Fruit fly (Drosophila melanogaster) whole organism, embryonic: ENCODE data around the gene CG5390.

ENCODE experiments used
- Awh ChIP-seq: fragments of 200-800 bp; sonication (Bioruptor generic); IDR thresholded peaks from 2 replicates; pipeline ENCODE4, ENCODE4 v1.3.6; 2022; ENCODE audit warnings: missing biosample characterization, missing genetic modification characterization
- CG11695 ChIP-seq: fragments of 200-800 bp; sonication (Bioruptor generic); IDR thresholded peaks from 3 replicates; pipeline ENCODE4 v1.3.6; 2022; ENCODE audit warnings: missing biosample characterization, missing genetic modification characterization
- CG1233 ChIP-seq: fragments of 200-800 bp; sonication (Bioruptor generic); optimal IDR thresholded peaks from 4 replicates; lab custom pipeline; 2018; ENCODE audit warnings: missing biosample characterization, mild to moderate bottlenecking, missing genetic modification characterization
- CG14014 ChIP-seq: fragments of 200-800 bp; sonication (Bioruptor generic); IDR thresholded peaks from 2 replicates; pipeline ENCODE4 v1.3.6; 2022; ENCODE audit warnings: missing biosample characterization, missing genetic modification characterization
- CG15601 ChIP-seq: fragments of 200-800 bp; sonication (Bioruptor generic); optimal IDR thresholded peaks from 3 replicates; lab custom pipeline; 2019; ENCODE audit warnings: missing biosample characterization, mild to moderate bottlenecking, missing genetic modification characterization, moderate library complexity
- CG17186 ChIP-seq: fragments of 200-800 bp; sonication (Bioruptor generic); optimal IDR thresholded peaks from 3 replicates; lab custom pipeline; 2017; ENCODE audit warnings: missing biosample characterization, missing genetic modification reagents, missing genetic modification characterization
- CG17328 ChIP-seq: fragments of 200-800 bp; sonication (Bioruptor generic); IDR thresholded peaks from 2 replicates; pipeline ENCODE4 v1.3.6; 2022; ENCODE audit warnings: missing biosample characterization, missing genetic modification characterization
- CG17912 ChIP-seq: fragments of 200-800 bp; sonication (Bioruptor generic); optimal IDR thresholded peaks from 2 replicates; lab custom pipeline; 2018; ENCODE audit warnings: missing biosample characterization, mild to moderate bottlenecking, missing genetic modification characterization
- CG18011 ChIP-seq: fragments of 200-800 bp; sonication (Bioruptor generic); optimal IDR thresholded peaks from 2 replicates; lab custom pipeline; 2017; ENCODE audit warnings: missing biosample characterization, missing genetic modification characterization, mild to moderate bottlenecking, moderate library complexity, missing genotype
- CG18476 ChIP-seq: fragments of 200-800 bp; sonication (Bioruptor generic); optimal IDR thresholded peaks from 2 replicates; lab custom pipeline; 2016; ENCODE audit warnings: missing biosample characterization, mild to moderate bottlenecking, missing genetic modification characterization
- CG2712 ChIP-seq: fragments of 200-800 bp; optimal IDR thresholded peaks from 3 replicates; lab custom pipeline; 2019; ENCODE audit warnings: missing biosample characterization, mild to moderate bottlenecking, missing genetic modification characterization, moderate library complexity
- CG31224 ChIP-seq: fragments of 200-800 bp; sonication (Bioruptor generic); IDR thresholded peaks from 2 replicates; pipeline ENCODE4 v1.3.6; 2022; ENCODE audit warnings: missing biosample characterization, missing genetic modification characterization
- CG31441 ChIP-seq: fragments of 200-800 bp; sonication (Bioruptor generic); IDR thresholded peaks from 2 replicates; pipeline ENCODE4 v1.3.6; 2022; ENCODE audit warnings: missing biosample characterization, missing genetic modification characterization
- CG32772 ChIP-seq: fragments of 200-800 bp; sonication (Bioruptor generic); IDR thresholded peaks from 2 replicates; pipeline ENCODE4 v1.3.6; 2022; ENCODE audit warnings: missing biosample characterization, missing genetic modification characterization
- CG4282 ChIP-seq: fragments of 200-800 bp; sonication (Bioruptor generic); optimal IDR thresholded peaks from 2 replicates; lab custom pipeline; 2016; ENCODE audit warnings: missing biosample characterization, missing genetic modification characterization
- CG5953 ChIP-seq: fragments of 200-800 bp; sonication (Bioruptor generic); IDR thresholded peaks from 2 replicates; pipeline ENCODE4 v1.3.6; 2022; ENCODE audit warnings: missing biosample characterization, missing genetic modification characterization
- CG6689 ChIP-seq: fragments of 200-800 bp; sonication (Bioruptor generic); IDR thresholded peaks from 2 replicates; pipeline ENCODE4 v1.3.6; 2022; ENCODE audit warnings: missing biosample characterization, missing genetic modification characterization
- CG8089 ChIP-seq: fragments of 200-800 bp; sonication (Bioruptor generic); optimal IDR thresholded peaks from 3 replicates; lab custom pipeline; 2016; ENCODE audit warnings: missing biosample characterization, missing genetic modification characterization
- CG8388 ChIP-seq: fragments of 200-800 bp; sonication (Bioruptor generic); optimal IDR thresholded peaks from 2 replicates; lab custom pipeline; 2019; ENCODE audit warnings: missing biosample characterization, mild to moderate bottlenecking, missing genetic modification characterization, moderate library complexity
- CG9817 ChIP-seq: fragments of 200-800 bp; sonication (Bioruptor generic); optimal IDR thresholded peaks from 2 replicates; lab custom pipeline; 2018; ENCODE audit warnings: missing biosample characterization, mild to moderate bottlenecking, missing genetic modification characterization, moderate library complexity
- CG9876 ChIP-seq: fragments of 200-800 bp; sonication (Bioruptor generic); optimal IDR thresholded peaks from 2 replicates; lab custom pipeline; 2016; ENCODE audit warnings: missing biosample characterization, missing genetic modification characterization
- Dad ChIP-seq: fragments of 200-800 bp; sonication (Bioruptor generic); optimal IDR thresholded peaks from 3 replicates; lab custom pipeline; 2016; ENCODE audit warnings: missing biosample characterization, missing genetic modification characterization
- Dp ChIP-seq: fragments of 200-800 bp; sonication (Bioruptor generic); optimal IDR thresholded peaks from 2 replicates; lab custom pipeline; 2018; ENCODE audit warnings: missing biosample characterization, mild to moderate bottlenecking, missing genetic modification characterization, moderate library complexity
- MESR4 ChIP-seq: fragments of 200-800 bp; sonication (Bioruptor generic); optimal IDR thresholded peaks from 2 replicates; lab custom pipeline; 2018; ENCODE audit warnings: missing biosample characterization, mild to moderate bottlenecking, missing genetic modification characterization, moderate library complexity
- Nf-YC ChIP-seq: fragments of 200-800 bp; optimal IDR thresholded peaks from 3 replicates; lab custom pipeline; 2019; ENCODE audit warnings: missing biosample characterization, mild to moderate bottlenecking, missing genetic modification characterization, moderate library complexity
- PHDP ChIP-seq: fragments of 200-800 bp; sonication (Bioruptor generic); optimal IDR thresholded peaks from 3 replicates; lab custom pipeline; 2018; ENCODE audit warnings: missing biosample characterization, mild to moderate bottlenecking, missing genetic modification characterization, moderate library complexity
- Ravus ChIP-seq: fragments of 200-800 bp; sonication (Bioruptor generic); IDR thresholded peaks from 2 replicates; pipeline ENCODE4 v1.3.6; 2022; ENCODE audit warnings: missing biosample characterization, missing genetic modification characterization
- Sox102F ChIP-seq: fragments of 200-800 bp; sonication (Bioruptor generic); optimal IDR thresholded peaks from 2 replicates; lab custom pipeline; 2018; ENCODE audit warnings: missing biosample characterization, mild to moderate bottlenecking, missing genetic modification characterization, moderate library complexity
- Sry-β ChIP-seq: fragments of 200-800 bp; sonication (Bioruptor generic); optimal IDR thresholded peaks from 2 replicates; lab custom pipeline; 2018; ENCODE audit warnings: missing biosample characterization, mild to moderate bottlenecking, missing genetic modification characterization, moderate library complexity
- Taf1 ChIP-seq: fragments of 200-800 bp; sonication (Bioruptor generic); IDR thresholded peaks from 2 replicates; pipeline ENCODE4 v1.3.6; 2022; ENCODE audit warnings: missing biosample characterization, missing genetic modification characterization
- Tbp ChIP-seq: fragments of >200 bp; optimal IDR thresholded peaks from 2 replicates; lab custom pipeline; 2018; ENCODE audit warnings: missing biosample characterization, missing genetic modification characterization
- ac ChIP-seq: fragments of 200-800 bp; sonication (Bioruptor generic); optimal IDR thresholded peaks from 3 replicates; lab custom pipeline; 2017; ENCODE audit warnings: missing biosample characterization, mild to moderate bottlenecking, missing genetic modification characterization
- ara ChIP-seq: fragments of 200-800 bp; sonication (Bioruptor generic); IDR thresholded peaks from 2 replicates; pipeline ENCODE4 v1.3.6; 2022; ENCODE audit warnings: missing biosample characterization, missing genetic modification characterization
- ash1 ChIP-seq: fragments of 200-800 bp; sonication (Bioruptor generic); optimal IDR thresholded peaks from 2 replicates; lab custom pipeline; 2018; ENCODE audit warnings: missing biosample characterization, mild to moderate bottlenecking, missing genetic modification characterization
- bbx ChIP-seq: fragments of 200-800 bp; sonication (Bioruptor generic); IDR thresholded peaks from 2 replicates; pipeline ENCODE4 v1.3.6; 2022; ENCODE audit warnings: missing biosample characterization, missing genetic modification characterization; ENCODE audit not compliant: partially characterized antibody
- corto ChIP-seq: fragments of 200-800 bp; sonication (Bioruptor generic); optimal IDR thresholded peaks from 2 replicates; lab custom pipeline; 2016; ENCODE audit warnings: missing biosample characterization, mild to moderate bottlenecking, missing genetic modification characterization, moderate library complexity
- dati ChIP-seq: fragments of 200-800 bp; sonication (Bioruptor generic); IDR thresholded peaks from 2 replicates; pipeline ENCODE4 v1.3.6; 2022; ENCODE audit warnings: missing biosample characterization, missing genetic modification characterization
- dmrt11E ChIP-seq: fragments of 200-800 bp; sonication (Bioruptor generic); optimal IDR thresholded peaks from 3 replicates; lab custom pipeline; 2018; ENCODE audit warnings: missing biosample characterization, mild to moderate bottlenecking, missing genetic modification characterization, moderate library complexity
- en ChIP-seq: fragments of 200-800 bp; sonication (Bioruptor generic); optimal IDR thresholded peaks from 2 replicates; lab custom pipeline; 2016; ENCODE audit warnings: missing biosample characterization, missing genetic modification characterization
- gcm ChIP-seq: fragments of 200-800 bp; sonication (Bioruptor generic); optimal IDR thresholded peaks from 2 replicates; lab custom pipeline; 2019; ENCODE audit warnings: missing biosample characterization, mild to moderate bottlenecking, missing genetic modification characterization, moderate library complexity
- her ChIP-seq: fragments of 200-800 bp; sonication (Bioruptor generic); optimal IDR thresholded peaks from 2 replicates; lab custom pipeline; 2016; ENCODE audit warnings: missing biosample characterization, missing genetic modification characterization
- lilli ChIP-seq: fragments of 200-800 bp; sonication (Bioruptor generic); optimal IDR thresholded peaks from 3 replicates; lab custom pipeline; 2016; ENCODE audit warnings: missing biosample characterization, missing genetic modification characterization
- mirr ChIP-seq: fragments of 200-800 bp; sonication (Bioruptor generic); optimal IDR thresholded peaks from 3 replicates; lab custom pipeline; 2018; ENCODE audit warnings: missing biosample characterization, mild to moderate bottlenecking, missing genetic modification characterization
- otp ChIP-seq: fragments of 200-800 bp; sonication (Bioruptor generic); IDR thresholded peaks from 3 replicates; pipeline ENCODE4, ENCODE4 v1.3.6; 2022; ENCODE audit warnings: missing biosample characterization, missing genetic modification characterization
- sima ChIP-seq: fragments of 200-800 bp; sonication (Bioruptor generic); optimal IDR thresholded peaks from 2 replicates; lab custom pipeline; 2016; ENCODE audit warnings: missing biosample characterization, missing genetic modification characterization
- trem ChIP-seq: fragments of 200-800 bp; optimal IDR thresholded peaks from 3 replicates; lab custom pipeline; 2019; ENCODE audit warnings: missing biosample characterization, mild to moderate bottlenecking, missing genetic modification characterization, moderate library complexity
- trh ChIP-seq: fragments of 200-800 bp; sonication (Bioruptor generic); optimal IDR thresholded peaks from 2 replicates; lab custom pipeline; 2016; ENCODE audit warnings: missing biosample characterization, missing genetic modification characterization
- wek ChIP-seq: fragments of 200-800 bp; sonication (Bioruptor generic); optimal IDR thresholded peaks from 3 replicates; lab custom pipeline; 2018; ENCODE audit warnings: missing biosample characterization, mild to moderate bottlenecking, missing genetic modification characterization, moderate library complexity
- yki ChIP-seq: fragments of >200 bp; optimal IDR thresholded peaks from 3 replicates; lab custom pipeline; 2018
- zen ChIP-seq: fragments of 200-800 bp; sonication (Bioruptor generic); optimal IDR thresholded peaks from 3 replicates; lab custom pipeline; 2018; ENCODE audit warnings: missing biosample characterization, mild to moderate bottlenecking, missing genetic modification characterization, moderate library complexity
- zen2 ChIP-seq: fragments of 200-800 bp; sonication (Bioruptor generic); IDR thresholded peaks from 3 replicates; pipeline ENCODE4 v1.3.6; 2022; ENCODE audit warnings: missing biosample characterization, missing genetic modification characterization; ENCODE audit not compliant: partially characterized antibody

CG5390 gene

DNA sequence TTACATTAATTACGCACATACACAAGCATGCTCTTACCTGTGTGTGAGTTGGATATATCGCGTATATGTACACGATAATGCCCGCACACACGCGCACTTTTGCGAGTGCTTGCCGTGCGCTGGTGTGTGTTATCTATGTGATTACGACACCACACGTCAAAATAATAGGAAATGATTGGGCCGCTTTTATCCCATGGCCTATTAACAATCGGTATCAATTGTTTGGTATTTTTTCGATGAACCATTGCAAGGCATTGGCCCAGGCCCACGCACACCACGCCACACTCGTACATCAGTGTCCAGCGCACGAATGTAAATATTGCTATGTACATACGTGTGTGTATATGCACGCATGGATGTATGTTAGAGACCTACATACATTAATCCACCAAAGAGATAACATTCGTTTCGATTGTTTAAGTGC lies 28.5 kb upstream of the CG5390 start (continued):
- TF ChIP-seq zen2 (GFP tag; lab: Robert Waterston, UW) = no peak; the same call in 2 of the 3 replicates
- TF ChIP-seq CG9817 (tag; lab: Kevin White, UChicago) = no peak
- peak; percentile 51 for TF ChIP-seq bbx (GFP tag; lab: Robert Waterston, UW)
- peak; percentile 49 for TF ChIP-seq CG31441
- peak; percentile 34 for TF ChIP-seq CG18011 (GFP tag; lab: Kevin White, UChicago)
- peak; percentile 29 for TF ChIP-seq zen
- peak; percentile 25 for TF ChIP-seq dmrt11E
- TF ChIP-seq CG17912 (GFP tag; lab: Kevin White, UChicago) = peak; percentile 85
- no peak for TF ChIP-seq CG9876 (GFP tag; lab: Kevin White, UChicago)
- TF ChIP-seq CG4282 (GFP tag; lab: Kevin White, UChicago) = no peak
- peak; percentile 30; the same call in 1 of the 3 replicates for TF ChIP-seq CG11695 (GFP tag; lab: Robert Waterston, UW)
- TF ChIP-seq en (GFP tag; lab: Kevin White, UChicago) = no peak
- TF ChIP-seq CG2712 = peak; percentile 56
- peak; percentile 77 for TF ChIP-seq CG15601 (tag; lab: Kevin White, UChicago)
- TF ChIP-seq MESR4 (GFP tag; lab: Kevin White, UChicago) = peak; percentile 70
- no peak for TF ChIP-seq corto (GFP tag; lab: Kevin White, UChicago)
- TF ChIP-seq Dad (GFP tag; lab: Kevin White, UChicago) = peak; percentile 17
- TF ChIP-seq wek (GFP tag; lab: Kevin White, UChicago) = peak; percentile 80
- TF ChIP-seq CG8388 = peak; percentile 48
- TF ChIP-seq lilli = peak; percentile 51
- no peak for TF ChIP-seq CG31224 (GFP tag; lab: Robert Waterston, UW)
- peak; percentile 34 for TF ChIP-seq gcm (GFP tag; lab: Kevin White, UChicago)
- no peak for TF ChIP-seq sima (GFP tag; lab: Kevin White, UChicago)
- TF ChIP-seq Ravus = no peak
- peak; percentile 78; the same call in 1 of the 2 replicates for TF ChIP-seq Awh (GFP tag; lab: Robert Waterston, UW)
- peak; percentile 40 for TF ChIP-seq ash1
- no peak for TF ChIP-seq Dp (GFP tag; lab: Kevin White, UChicago)
- peak; percentile 55 for TF ChIP-seq CG8089
- peak; percentile 69 for TF ChIP-seq ara (GFP tag; lab: Robert Waterston, UW)
- peak; percentile 65 for TF ChIP-seq PHDP (tag; lab: Kevin White, UChicago)
- peak; percentile 74 for TF ChIP-seq Nf-YC (tag; lab: Kevin White, UChicago)
- peak; percentile 56; the same call in 1 of the 2 replicates for TF ChIP-seq CG14014
- peak; percentile 17 for TF ChIP-seq Sry-β (GFP tag; lab: Kevin White, UChicago)
- TF ChIP-seq trem (tag; lab: Kevin White, UChicago) = peak; percentile 47
- TF ChIP-seq CG32772 (GFP tag; lab: Robert Waterston, UW) = no peak
- TF ChIP-seq CG5953 = 0 out of 2 replicates have a peak, but pooled peaks have one; percentile 19
- TF ChIP-seq Sox102F = no peak
- peak; percentile 32; the same call in 1 of the 2 replicates for TF ChIP-seq CG6689 (GFP tag; lab: Robert Waterston, UW)
- TF ChIP-seq Taf1 = 0 out of 2 replicates have a peak, but pooled peaks have one; percentile 24
- no peak for TF ChIP-seq Tbp (GFP tag; lab: Kevin White, UChicago)
- peak; percentile 15 for TF ChIP-seq ac (GFP tag; lab: Kevin White, UChicago)
- peak; percentile 99 for TF ChIP-seq mirr
- TF ChIP-seq yki (lab: Kevin White, UChicago) = no peak
- peak; percentile 75 for TF ChIP-seq her (GFP tag; lab: Kevin White, UChicago)
- TF ChIP-seq CG17328 = peak; percentile 53
- TF ChIP-seq CG1233 (GFP tag; lab: Kevin White, UChicago) = peak; percentile 74
- TF ChIP-seq trh (GFP tag; lab: Kevin White, UChicago) = no peak
- no peak for TF ChIP-seq CG17186 (GFP tag; lab: Kevin White, UChicago)
- no peak for TF ChIP-seq dati (GFP tag; lab: Robert Waterston, UW)
- TF ChIP-seq otp (GFP tag; lab: Robert Waterston, UW) = no peak; the same call in 2 of the 3 replicates
- TF ChIP-seq CG18476 = no peak
